Worm (Caenorhabditis elegans) whole organism, mixed stage, embryonic: ENCODE data around the gene K08D10.10.

Experiments
- ceh-39 ChIP-seq: fragments of 150-350 bp; optimal IDR thresholded peaks from 2 replicates; lab custom pipeline; 2014; ENCODE audit warnings: missing biosample characterization, missing genetic modification characterization
- drap-1 ChIP-seq: fragments of 200-800 bp; sonication (Bioruptor generic); optimal IDR thresholded peaks from 3 replicates; lab custom pipeline; 2018; ENCODE audit warnings: mild to moderate bottlenecking, missing genetic modification characterization, missing compliant biosample characterization
- elt-1 ChIP-seq: sonication (generic microtip); optimal IDR thresholded peaks from 2 replicates; lab custom pipeline; 2017; ENCODE audit warnings: missing genetic modification characterization, mild to moderate bottlenecking, missing compliant biosample characterization, antibody characterized with exemption, moderate library complexity, borderline replicate concordance; ENCODE audit not compliant: insufficient read depth
- flh-1 ChIP-seq: fragments of 200-800 bp; sonication (Bioruptor generic); optimal IDR thresholded peaks from 2 replicates; lab custom pipeline; 2018; ENCODE audit warnings: mild to moderate bottlenecking, missing genetic modification characterization, moderate library complexity, missing compliant biosample characterization
- mep-1 ChIP-seq: fragments of 150-350 bp; optimal IDR thresholded peaks from 2 replicates; lab custom pipeline; 2017; ENCODE audit warnings: missing biosample characterization, missing genetic modification reagents, missing genetic modification characterization, inconsistent platforms
- mls-2 ChIP-seq: sonication (generic microtip); optimal IDR thresholded peaks from 2 replicates; lab custom pipeline; 2016; ENCODE audit warnings: mild to moderate bottlenecking, missing genetic modification characterization, moderate library complexity, missing compliant biosample characterization
- nhr-12 ChIP-seq: fragments of 150-350 bp; optimal IDR thresholded peaks from 2 replicates; lab custom pipeline; 2014; ENCODE audit warnings: missing biosample characterization, missing genetic modification characterization
- sptf-1 ChIP-seq: sonication (generic microtip); optimal IDR thresholded peaks from 2 replicates; lab custom pipeline; 2017; ENCODE audit warnings: mild to moderate bottlenecking, missing genetic modification characterization, moderate library complexity, missing compliant biosample characterization
- unc-62 ChIP-seq: fragments of 150-350 bp; optimal IDR thresholded peaks from 2 replicates; lab custom pipeline; 2014; ENCODE audit warnings: missing biosample characterization, missing genetic modification reagents, missing genetic modification characterization
- ztf-11 ChIP-seq: fragments of 150-350 bp; optimal IDR thresholded peaks from 2 replicates; lab custom pipeline; 2014; ENCODE audit warnings: missing biosample characterization, missing genetic modification characterization

DNA sequence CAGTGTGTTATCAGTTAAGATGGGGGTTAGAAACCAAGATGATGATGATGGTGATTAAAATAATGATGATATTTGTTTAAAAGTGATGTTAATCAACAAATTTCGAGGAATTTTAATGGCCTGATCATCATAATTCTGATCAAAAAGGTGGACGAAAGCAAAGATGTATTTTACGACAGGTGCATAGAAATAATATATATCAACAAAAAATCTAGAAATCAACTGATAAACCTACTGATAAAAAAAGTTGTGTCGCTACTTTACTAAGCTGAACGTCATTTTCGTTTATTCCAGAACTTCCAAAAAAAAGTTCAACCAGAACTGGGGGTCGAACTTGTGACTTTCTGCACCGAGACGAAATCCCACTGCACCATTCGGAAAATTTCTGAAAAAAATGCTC, 29.0 kb upstream of the K08D10.10 start, which contains the start of gene mul-1:
- no peak for TF ChIP-seq nhr-12 (tag; lab: Kevin White, UChicago)
- TF ChIP-seq flh-1 (GFP tag; lab: Kevin White, UChicago) = no peak
- TF ChIP-seq drap-1 (GFP tag; lab: Kevin White, UChicago) = no peak
- no peak for TF ChIP-seq elt-1 (tag; lab: Kevin White, UChicago)
- TF ChIP-seq sptf-1 (tag; lab: Kevin White, UChicago) = no peak
- TF ChIP-seq unc-62 = no peak
- TF ChIP-seq mep-1 (tag; lab: Kevin White, UChicago) = no peak
- TF ChIP-seq mls-2 (tag; lab: Kevin White, UChicago) = no peak
- no peak for TF ChIP-seq ztf-11 (tag; lab: Kevin White, UChicago)
- TF ChIP-seq ceh-39 (tag; lab: Kevin White, UChicago) = no peak
